Fruit fly (Drosophila melanogaster) whole organism, embryonic: ENCODE data around the gene vkg.
A peak's percentile ranks its signal among the peaks of the same experiment; 100 is the strongest.

ENCODE experiments used
- Aef1 ChIP-seq: fragments of 200-800 bp; sonication (Bioruptor generic); IDR thresholded peaks from 3 replicates; pipeline ENCODE4 v1.3.6; 2022; ENCODE audit warnings: missing biosample characterization, missing genetic modification characterization
- Asciz ChIP-seq: fragments of 200-800 bp; sonication (Bioruptor generic); optimal IDR thresholded peaks from 2 replicates; lab custom pipeline; 2017; ENCODE audit warnings: missing biosample characterization, mild to moderate bottlenecking, missing genetic modification characterization, missing genetic modification reagents
- BEAF-32 ChIP-seq: fragments of 200-800 bp; sonication (Bioruptor generic); optimal IDR thresholded peaks from 3 replicates; lab custom pipeline; 2017; ENCODE audit warnings: missing biosample characterization, missing genetic modification characterization, mild to moderate bottlenecking, moderate library complexity, missing genetic modification reagents
- CG10267 ChIP-seq: fragments of 200-800 bp; sonication (Bioruptor generic); optimal IDR thresholded peaks from 2 replicates; lab custom pipeline; 2018; ENCODE audit warnings: missing biosample characterization, mild to moderate bottlenecking, missing genetic modification characterization, moderate library complexity
- CG10959 ChIP-seq: fragments of 200-800 bp; sonication (Bioruptor generic); IDR thresholded peaks from 2 replicates; pipeline ENCODE4 v1.3.6; 2022; ENCODE audit warnings: missing biosample characterization, missing genetic modification characterization
- CG11504 ChIP-seq: fragments of 200-800 bp; sonication (Bioruptor generic); optimal IDR thresholded peaks from 3 replicates; lab custom pipeline; 2019; ENCODE audit warnings: missing biosample characterization, mild to moderate bottlenecking, missing genetic modification characterization, moderate library complexity
- CG12219 ChIP-seq: fragments of 200-800 bp; sonication (Bioruptor generic); optimal IDR thresholded peaks from 3 replicates; lab custom pipeline; 2018; ENCODE audit warnings: missing biosample characterization, mild to moderate bottlenecking, missing genetic modification characterization
- CG14860 ChIP-seq: fragments of 200-800 bp; sonication (Bioruptor generic); IDR thresholded peaks from 3 replicates; pipeline ENCODE4 v1.3.6; 2022; ENCODE audit warnings: missing biosample characterization, missing genetic modification characterization; ENCODE audit not compliant: partially characterized antibody
- CG15011 ChIP-seq: fragments of 200-800 bp; sonication (Bioruptor generic); optimal IDR thresholded peaks from 3 replicates; lab custom pipeline; 2018; ENCODE audit warnings: missing biosample characterization, mild to moderate bottlenecking, missing genetic modification characterization
- CG15269 ChIP-seq: fragments of 200-800 bp; sonication (Bioruptor generic); optimal IDR thresholded peaks from 2 replicates; lab custom pipeline; 2018; ENCODE audit warnings: missing biosample characterization, mild to moderate bottlenecking, missing genetic modification characterization, moderate library complexity
- CG18764 ChIP-seq: fragments of 200-800 bp; sonication (Bioruptor generic); optimal IDR thresholded peaks from 3 replicates; lab custom pipeline; 2016; ENCODE audit warnings: missing biosample characterization, missing genetic modification characterization
- CG2712 ChIP-seq: fragments of 200-800 bp; optimal IDR thresholded peaks from 3 replicates; lab custom pipeline; 2019; ENCODE audit warnings: missing biosample characterization, mild to moderate bottlenecking, missing genetic modification characterization, moderate library complexity
- CG30431 ChIP-seq: fragments of 200-800 bp; sonication (Bioruptor generic); optimal IDR thresholded peaks from 2 replicates; lab custom pipeline; 2017; ENCODE audit warnings: missing biosample characterization, missing genetic modification characterization
- CG31388 ChIP-seq: fragments of 200-800 bp; sonication (Bioruptor generic); optimal IDR thresholded peaks from 2 replicates; lab custom pipeline; 2016; ENCODE audit warnings: missing biosample characterization, missing genetic modification characterization
- CG4282 ChIP-seq: fragments of 200-800 bp; sonication (Bioruptor generic); optimal IDR thresholded peaks from 2 replicates; lab custom pipeline; 2016; ENCODE audit warnings: missing biosample characterization, missing genetic modification characterization
- CG43689 ChIP-seq: fragments of 200-800 bp; sonication (Bioruptor generic); IDR thresholded peaks from 2 replicates; pipeline ENCODE4 v1.3.6; 2022; ENCODE audit warnings: missing biosample characterization, missing genetic modification characterization
- CG4707 ChIP-seq: fragments of 200-800 bp; sonication (Bioruptor generic); optimal IDR thresholded peaks from 2 replicates; lab custom pipeline; 2018; ENCODE audit warnings: missing biosample characterization, mild to moderate bottlenecking, missing genetic modification characterization, moderate library complexity
- CG6791 ChIP-seq: fragments of 200-800 bp; sonication (Bioruptor generic); IDR thresholded peaks from 3 replicates; pipeline ENCODE4 v1.3.6; 2022; ENCODE audit warnings: missing biosample characterization, missing genetic modification characterization; ENCODE audit not compliant: partially characterized antibody
- CG8359 ChIP-seq: fragments of 200-800 bp; sonication (Bioruptor generic); optimal IDR thresholded peaks from 2 replicates; lab custom pipeline; 2017; ENCODE audit warnings: missing biosample characterization, mild to moderate bottlenecking, missing genetic modification characterization, borderline replicate concordance
- CG8478 ChIP-seq: fragments of >200 bp; optimal IDR thresholded peaks from 2 replicates; lab custom pipeline; 2018
- CG9609 ChIP-seq: fragments of 200-800 bp; sonication (Bioruptor generic); optimal IDR thresholded peaks from 3 replicates; lab custom pipeline; 2016; ENCODE audit warnings: missing biosample characterization, missing genetic modification characterization
- CG9932 ChIP-seq: fragments of 200-800 bp; sonication (Bioruptor generic); IDR thresholded peaks from 2 replicates; pipeline ENCODE4 v1.3.6; 2022; ENCODE audit warnings: missing biosample characterization, missing genetic modification characterization
- CkIIα-i1 ChIP-seq: fragments of 200-800 bp; sonication (Bioruptor generic); IDR thresholded peaks from 2 replicates; pipeline ENCODE4 v1.3.6; 2022; ENCODE audit warnings: missing biosample characterization, missing genetic modification characterization
- D19A ChIP-seq: fragments of 200-800 bp; optimal IDR thresholded peaks from 3 replicates; lab custom pipeline; 2019; ENCODE audit warnings: missing biosample characterization, mild to moderate bottlenecking, missing genetic modification characterization, moderate library complexity
- HLH4C ChIP-seq: fragments of 200-800 bp; sonication (Bioruptor generic); IDR thresholded peaks from 3 replicates; pipeline ENCODE4 v1.3.6; 2022; ENCODE audit warnings: missing biosample characterization, missing genetic modification characterization; ENCODE audit not compliant: partially characterized antibody
- HmgZ ChIP-seq: fragments of 200-800 bp; sonication (Bioruptor generic); optimal IDR thresholded peaks from 2 replicates; lab custom pipeline; 2018; ENCODE audit warnings: missing biosample characterization, mild to moderate bottlenecking, missing genetic modification characterization
- Lhr ChIP-seq: fragments of 200-800 bp; sonication (Bioruptor generic); optimal IDR thresholded peaks from 3 replicates; lab custom pipeline; 2017; ENCODE audit warnings: mild to moderate bottlenecking, missing biosample characterization, missing genetic modification reagents, missing genetic modification characterization
- Nf-YC ChIP-seq: fragments of 200-800 bp; optimal IDR thresholded peaks from 3 replicates; lab custom pipeline; 2019; ENCODE audit warnings: missing biosample characterization, mild to moderate bottlenecking, missing genetic modification characterization, moderate library complexity
- Side ChIP-seq: fragments of 200-800 bp; sonication (Bioruptor generic); optimal IDR thresholded peaks from 2 replicates; lab custom pipeline; 2016; ENCODE audit warnings: missing biosample characterization, missing genetic modification characterization
- Sox102F ChIP-seq: fragments of 200-800 bp; sonication (Bioruptor generic); optimal IDR thresholded peaks from 2 replicates; lab custom pipeline; 2018; ENCODE audit warnings: missing biosample characterization, mild to moderate bottlenecking, missing genetic modification characterization, moderate library complexity
- Trl ChIP-seq, 3 experiments: fragments of >200 bp in 2 of 3; fragments of 200-800 bp in 1 of 3; sonication (Bioruptor generic) in 1 of 3; optimal IDR thresholded peaks; 2 replicates in 1 of 3; 3 replicates in 2 of 3; lab custom pipeline; 2016 to 2017; ENCODE audit warnings: missing biosample characterization in 1 of 3, missing genetic modification characterization in 1 of 3
- ase ChIP-seq: fragments of 200-800 bp; sonication (Bioruptor generic); IDR thresholded peaks from 3 replicates; pipeline ENCODE4 v1.3.6; 2022; ENCODE audit warnings: missing biosample characterization, missing genetic modification characterization
- btn ChIP-seq: fragments of 200-800 bp; sonication (Bioruptor generic); optimal IDR thresholded peaks from 2 replicates; lab custom pipeline; 2016; ENCODE audit warnings: missing biosample characterization, missing genetic modification characterization
- danr ChIP-seq: fragments of 200-800 bp; sonication (Bioruptor generic); IDR thresholded peaks from 2 replicates; pipeline ENCODE4 v1.3.6; 2022; ENCODE audit warnings: missing biosample characterization, missing genetic modification characterization
- emc ChIP-seq: fragments of 200-800 bp; sonication (Bioruptor generic); optimal IDR thresholded peaks from 2 replicates; lab custom pipeline; 2016; ENCODE audit warnings: missing biosample characterization, missing genetic modification characterization
- ems ChIP-seq: fragments of 200-800 bp; sonication (Bioruptor generic); optimal IDR thresholded peaks from 3 replicates; lab custom pipeline; 2016; ENCODE audit warnings: missing biosample characterization, missing genetic modification characterization
- gfzf ChIP-seq: fragments of 200-800 bp; sonication (Bioruptor generic); optimal IDR thresholded peaks from 2 replicates; lab custom pipeline; 2016; ENCODE audit warnings: missing biosample characterization, mild to moderate bottlenecking, missing genetic modification characterization, moderate library complexity
- knrl ChIP-seq: fragments of 200-800 bp; sonication (Bioruptor generic); IDR thresholded peaks from 3 replicates; pipeline ENCODE4 v1.3.6; 2022; ENCODE audit warnings: missing biosample characterization, missing genetic modification characterization; ENCODE audit not compliant: partially characterized antibody
- lbe ChIP-seq: fragments of 200-800 bp; sonication (Bioruptor generic); optimal IDR thresholded peaks from 2 replicates; lab custom pipeline; 2016; ENCODE audit warnings: missing biosample characterization, mild to moderate bottlenecking, missing genetic modification characterization
- lmd ChIP-seq: fragments of 200-800 bp; sonication (Bioruptor generic); IDR thresholded peaks from 2 replicates; pipeline ENCODE4 v1.3.6; 2022; ENCODE audit warnings: missing biosample characterization, missing genetic modification characterization
- luna ChIP-seq: fragments of 200-800 bp; sonication (Bioruptor generic); optimal IDR thresholded peaks from 2 replicates; lab custom pipeline; 2016; ENCODE audit warnings: missing biosample characterization, missing genetic modification characterization
- maf-S ChIP-seq: fragments of 200-800 bp; sonication (Bioruptor generic); optimal IDR thresholded peaks from 2 replicates; lab custom pipeline; 2016; ENCODE audit warnings: missing biosample characterization, missing genetic modification characterization
- mirr ChIP-seq: fragments of 200-800 bp; sonication (Bioruptor generic); optimal IDR thresholded peaks from 3 replicates; lab custom pipeline; 2018; ENCODE audit warnings: missing biosample characterization, mild to moderate bottlenecking, missing genetic modification characterization
- mld ChIP-seq: fragments of 200-800 bp; sonication (Bioruptor generic); IDR thresholded peaks from 3 replicates; pipeline ENCODE4 v1.3.6; 2022; ENCODE audit warnings: missing biosample characterization, missing genetic modification characterization; ENCODE audit not compliant: partially characterized antibody
- nerfin-1 ChIP-seq: fragments of 200-800 bp; sonication (Bioruptor generic); optimal IDR thresholded peaks from 3 replicates; lab custom pipeline; 2019; ENCODE audit warnings: missing biosample characterization, mild to moderate bottlenecking, missing genetic modification characterization, moderate library complexity
- otp ChIP-seq: fragments of 200-800 bp; sonication (Bioruptor generic); IDR thresholded peaks from 3 replicates; pipeline ENCODE4, ENCODE4 v1.3.6; 2022; ENCODE audit warnings: missing biosample characterization, missing genetic modification characterization
- pho ChIP-seq: fragments of 200-800 bp; sonication (Bioruptor generic); optimal IDR thresholded peaks from 2 replicates; lab custom pipeline; 2016; ENCODE audit warnings: missing biosample characterization, missing genetic modification characterization
- ttk ChIP-seq: fragments of 200-800 bp; sonication (Bioruptor generic); IDR thresholded peaks from 2 replicates; pipeline ENCODE4 v2.1.2; 2022; ENCODE audit warnings: missing biosample characterization, missing genetic modification characterization
- vvl ChIP-seq: fragments of 200-800 bp; sonication (Bioruptor generic); IDR thresholded peaks from 2 replicates; pipeline ENCODE4 v1.3.6; 2022; ENCODE audit warnings: missing biosample characterization, missing genetic modification characterization
- wor ChIP-seq: fragments of 200-800 bp; sonication (Bioruptor generic); IDR thresholded peaks from 2 replicates; pipeline ENCODE4 v1.3.6; 2022; ENCODE audit warnings: missing biosample characterization, missing genetic modification characterization

The vkg gene

DNA sequence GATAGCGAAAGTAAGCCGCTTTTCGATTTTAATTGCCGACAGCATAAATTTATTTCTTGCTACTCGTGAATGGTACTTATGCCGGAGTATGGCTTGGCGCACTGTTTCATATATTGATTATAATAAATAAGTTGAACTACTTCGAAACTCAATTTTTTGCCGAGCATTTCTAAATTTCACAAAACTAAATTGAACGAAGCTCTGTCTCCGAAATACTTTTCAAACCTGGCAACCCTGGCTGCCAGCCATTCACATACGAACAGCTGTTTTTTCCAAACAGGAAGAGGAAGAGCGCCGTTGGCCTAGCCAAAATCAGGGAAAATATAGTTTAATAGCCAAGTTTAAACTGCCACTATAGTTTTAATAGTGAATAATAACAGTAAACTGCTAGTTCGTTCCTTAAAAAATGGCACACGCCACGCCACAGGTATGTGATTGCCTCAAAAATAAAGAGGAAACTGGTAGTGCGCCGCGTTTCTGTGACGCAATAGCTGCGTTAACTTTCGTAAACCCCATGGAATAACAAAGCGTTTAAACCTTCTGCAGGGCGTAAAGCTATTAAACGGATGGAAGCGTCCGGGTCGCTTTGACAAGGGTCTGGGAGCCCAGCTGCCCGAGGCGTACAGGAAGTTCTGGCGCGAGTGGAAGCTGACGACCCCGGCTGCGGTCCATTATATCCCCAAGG lies 54.1 kb downstream of the vkg start, which contains the start of gene mRpL28 (continued):
- TF ChIP-seq CG18764 (GFP tag; lab: Kevin White, UChicago): no peak
- TF ChIP-seq nerfin-1 (tag; lab: Kevin White, UChicago): no peak
- TF ChIP-seq Nf-YC (tag; lab: Kevin White, UChicago): peak; percentile 40
- TF ChIP-seq CG2712 (tag; lab: Kevin White, UChicago): peak; percentile 41
- TF ChIP-seq CG15011: no peak
- TF ChIP-seq ems (GFP tag; lab: Kevin White, UChicago): no peak
- no peak for TF ChIP-seq CG4282 (GFP tag; lab: Kevin White, UChicago)
- TF ChIP-seq CG9609 (GFP tag; lab: Kevin White, UChicago): no peak
- TF ChIP-seq knrl: no peak
- TF ChIP-seq btn (GFP tag; lab: Kevin White, UChicago): no peak
- TF ChIP-seq CG14860: no peak
- TF ChIP-seq Lhr (GFP tag; lab: Kevin White, UChicago): no peak
- TF ChIP-seq CG10959 (GFP tag; lab: Robert Waterston, UW): no peak
- no peak for TF ChIP-seq CG43689
- TF ChIP-seq Side: no peak
- TF ChIP-seq HmgZ: peak; percentile 57
- no peak; the same call in 1 of the 2 replicates for TF ChIP-seq vvl (GFP tag; lab: Robert Waterston, UW)
- TF ChIP-seq gfzf (GFP tag; lab: Kevin White, UChicago): peak; percentile 13
- TF ChIP-seq CG31388 (GFP tag; lab: Kevin White, UChicago): no peak
- TF ChIP-seq CG4707 (GFP tag; lab: Kevin White, UChicago): no peak
- TF ChIP-seq CG6791 (GFP tag; lab: Robert Waterston, UW): no peak
- no peak for TF ChIP-seq CG12219
- TF ChIP-seq CG8359: no peak
- TF ChIP-seq Aef1: no peak
- TF ChIP-seq CG9932 (GFP tag; lab: Robert Waterston, UW): peak; percentile 67
- TF ChIP-seq lbe: peak; percentile 35
- TF ChIP-seq D19A: no peak
- no peak for TF ChIP-seq CG30431 (GFP tag; lab: Kevin White, UChicago)
- no peak for TF ChIP-seq CG15269 (tag; lab: Kevin White, UChicago)
- no peak for TF ChIP-seq Asciz (GFP tag; lab: Kevin White, UChicago)
- no peak for TF ChIP-seq ttk (GFP tag; lab: Robert Waterston, UW)
- no peak for TF ChIP-seq CG8478 (lab: Kevin White, UChicago)
- TF ChIP-seq pho: no peak
- TF ChIP-seq lmd (GFP tag; lab: Robert Waterston, UW): no peak
- TF ChIP-seq CG10267 (tag; lab: Kevin White, UChicago): peak; percentile 29
- TF ChIP-seq HLH4C: 0 out of 3 replicates have a peak, but pooled peaks have one; percentile 13
- TF ChIP-seq Sox102F: no peak
- no peak for TF ChIP-seq mirr (GFP tag; lab: Kevin White, UChicago)
- no peak for TF ChIP-seq CkIIα-i1 (GFP tag; lab: Robert Waterston, UW)
- TF ChIP-seq BEAF-32 (GFP tag; lab: Kevin White, UChicago): peak; percentile 40
- no peak for TF ChIP-seq maf-S
- no peak for TF ChIP-seq luna (GFP tag; lab: Kevin White, UChicago)
- no peak for TF ChIP-seq otp (GFP tag; lab: Robert Waterston, UW)
- TF ChIP-seq emc: no peak
- TF ChIP-seq wor (GFP tag; lab: Robert Waterston, UW): no peak
- TF ChIP-seq CG11504 (tag; lab: Kevin White, UChicago): no peak
- TF ChIP-seq danr (GFP tag; lab: Robert Waterston, UW): no peak
- TF ChIP-seq mld (GFP tag; lab: Robert Waterston, UW): no peak
- no peak for TF ChIP-seq Trl (optimal IDR thresholded peaks at IDR 0.05; lab: Kevin White, UChicago)
- TF ChIP-seq Trl (GFP tag; optimal IDR thresholded peaks at IDR 0.05; lab: Kevin White, UChicago): peak; percentile 15
- TF ChIP-seq ase: no peak
